Fruit fly (Drosophila melanogaster): ENCODE data around the gene CG5280.

The CG5280 gene

dm6 chr3L:9004788-9005246 lies 14.8 kb upstream of the CG5280 start, which contains the start of gene Doc3 (continued):
- no peak for TF ChIP-seq CG9215 (GFP tag; IDR thresholded peaks at IDR 0.05)
- TF ChIP-seq crol (GFP tag; IDR thresholded peaks at IDR 0.05), result peak; percentile 90
- TF ChIP-seq Dad (GFP tag; optimal IDR thresholded peaks at IDR 0.05), result no peak
- TF ChIP-seq cad (GFP tag; optimal IDR thresholded peaks at IDR 0.05), result no peak
- TF ChIP-seq CG13287 (GFP tag; IDR thresholded peaks at IDR 0.05; ENCODE audit: partially characterized antibody), result peak; percentile 37; the same call in 1 of the 2 replicates
- no peak for TF ChIP-seq CG30431 (GFP tag; optimal IDR thresholded peaks at IDR 0.05)
- no peak for TF ChIP-seq CG17802 (tag; optimal IDR thresholded peaks at IDR 0.05)
- TF ChIP-seq sr (GFP tag; IDR thresholded peaks at IDR 0.05), result peak; percentile 65; the same call in 1 of the 3 replicates
- no peak for TF ChIP-seq MBD-R2 (GFP tag; IDR thresholded peaks at IDR 0.05)
- TF ChIP-seq zen (tag; optimal IDR thresholded peaks at IDR 0.05), result no peak
- no peak for TF ChIP-seq CG10267 (tag; optimal IDR thresholded peaks at IDR 0.05)
- TF ChIP-seq Lpt (GFP tag; optimal IDR thresholded peaks at IDR 0.05), result no peak
- no peak for TF ChIP-seq BEAF-32 (GFP tag; optimal IDR thresholded peaks at IDR 0.05)
- no peak for TF ChIP-seq yki (optimal IDR thresholded peaks at IDR 0.05)
- TF ChIP-seq CG1647 (GFP tag; optimal IDR thresholded peaks at IDR 0.05), result no peak
- no peak for TF ChIP-seq CG9727 (GFP tag; optimal IDR thresholded peaks at IDR 0.05)
- TF ChIP-seq dmrt99B (tag; optimal IDR thresholded peaks at IDR 0.05), result no peak
- no peak for TF ChIP-seq Sox102F (GFP tag; optimal IDR thresholded peaks at IDR 0.05)
- no peak for TF ChIP-seq Atf3 (GFP tag; optimal IDR thresholded peaks at IDR 0.05)
- no peak for TF ChIP-seq vvl (GFP tag; IDR thresholded peaks at IDR 0.05)
- no peak for TF ChIP-seq CHES-1-like (GFP tag; optimal IDR thresholded peaks at IDR 0.05)
- TF ChIP-seq CG2202 (tag; optimal IDR thresholded peaks at IDR 0.05), result no peak
- TF ChIP-seq pzg (GFP tag; optimal IDR thresholded peaks at IDR 0.05), result no peak
- TF ChIP-seq CG12659 (GFP tag; optimal IDR thresholded peaks at IDR 0.05), result no peak
- TF ChIP-seq zf30C (GFP tag; optimal IDR thresholded peaks at IDR 0.05), result no peak
- TF ChIP-seq Nf-YA (GFP tag; IDR thresholded peaks at IDR 0.05), result peak; percentile 98
- TF ChIP-seq Chrac-16 (GFP tag; optimal IDR thresholded peaks at IDR 0.05), result no peak
- no peak for TF ChIP-seq CG14014 (GFP tag; IDR thresholded peaks at IDR 0.05)
- TF ChIP-seq CoRest (tag; optimal IDR thresholded peaks at IDR 0.05), result peak; percentile 44
- peak; percentile 28 for TF ChIP-seq abd-A (tag; optimal IDR thresholded peaks at IDR 0.05)
- no peak for TF ChIP-seq bcd (GFP tag; optimal IDR thresholded peaks at IDR 0.05)
- TF ChIP-seq ems (GFP tag; optimal IDR thresholded peaks at IDR 0.05), result no peak
- no peak for TF ChIP-seq hb (GFP tag; IDR thresholded peaks at IDR 0.05; ENCODE audit: partially characterized antibody)
- no peak for TF ChIP-seq pb (GFP tag; optimal IDR thresholded peaks at IDR 0.05)
- no peak for TF ChIP-seq unpg (GFP tag; optimal IDR thresholded peaks at IDR 0.05)
- TF ChIP-seq salm (tag; optimal IDR thresholded peaks at IDR 0.05), result no peak
- TF ChIP-seq pfk (GFP tag; optimal IDR thresholded peaks at IDR 0.05), result peak; percentile 27
- no peak for TF ChIP-seq Gsc (GFP tag; IDR thresholded peaks at IDR 0.05)
- no peak for TF ChIP-seq sna (GFP tag; IDR thresholded peaks at IDR 0.05; ENCODE audit: partially characterized antibody)
- TF ChIP-seq ro (GFP tag; IDR thresholded peaks at IDR 0.05), result no peak
- no peak for TF ChIP-seq Mad (GFP tag; optimal IDR thresholded peaks at IDR 0.05)
- no peak for TF ChIP-seq CG15601 (tag; optimal IDR thresholded peaks at IDR 0.05)
- TF ChIP-seq CG3726 (GFP tag; IDR thresholded peaks at IDR 0.05), result no peak
- peak; percentile 27 for TF ChIP-seq CG9437 (GFP tag; optimal IDR thresholded peaks at IDR 0.05)
- no peak for TF ChIP-seq YL-1 (GFP tag; optimal IDR thresholded peaks at IDR 0.05)
- TF ChIP-seq CG1832 (GFP tag; optimal IDR thresholded peaks at IDR 0.05), result peak; percentile 92
- peak in 1 of 2 experiments; percentile 94 for TF ChIP-seq Hr78 (GFP tag; optimal IDR thresholded peaks at IDR 0.05)
- no peak for TF ChIP-seq CG6813 (GFP tag; optimal IDR thresholded peaks at IDR 0.05)
- no peak for TF ChIP-seq Fer1 (GFP tag; optimal IDR thresholded peaks at IDR 0.05)
- TF ChIP-seq CG12299 (tag; optimal IDR thresholded peaks at IDR 0.05), result no peak
- TF ChIP-seq Ets65A (GFP tag), result peak; percentile 67
